Fruit fly (Drosophila melanogaster): ENCODE data around the gene rsh.

DNA sequence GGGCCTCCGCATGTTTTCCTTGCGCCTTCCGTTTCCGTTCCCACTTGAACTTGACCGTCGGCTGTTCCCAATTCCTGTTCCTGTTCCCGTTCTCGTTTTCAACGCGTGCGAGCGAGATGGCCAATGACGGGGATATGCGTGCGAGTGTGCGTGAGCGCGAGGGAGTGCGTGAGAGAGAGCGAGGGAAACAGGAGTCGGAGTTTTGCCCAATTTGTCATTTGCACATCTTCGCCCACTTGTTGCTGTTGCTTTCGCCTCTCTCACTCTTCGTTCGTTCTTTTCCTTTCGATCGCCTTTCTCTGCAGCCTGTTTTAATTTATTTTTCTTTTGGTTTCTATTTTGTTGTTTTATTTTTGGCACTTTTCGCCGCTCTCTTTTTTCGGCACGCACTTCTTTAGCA is 123.4 kb downstream of the rsh start:
- TF ChIP-seq EcR (GFP tag; optimal IDR thresholded peaks at IDR 0.05) = no peak
- no peak for TF ChIP-seq psq (optimal IDR thresholded peaks at IDR 0.05)
- no peak for TF ChIP-seq Dll (optimal IDR thresholded peaks at IDR 0.05)

Measured in whole organism.